Worm (Caenorhabditis elegans) whole organism, late embryonic: ENCODE results near the gene srx-23.

Experiments used
- ceh-9 ChIP-seq: sonication (generic microtip); optimal IDR thresholded peaks from 2 replicates; lab custom pipeline; 2016; ENCODE audit warnings: mild to moderate bottlenecking, missing genetic modification characterization, inconsistent platforms, missing compliant biosample characterization
- elt-4 ChIP-seq: sonication (generic microtip); optimal IDR thresholded peaks from 2 replicates; lab custom pipeline; 2016; ENCODE audit warnings: missing genetic modification characterization, missing compliant biosample characterization
- hlh-6 ChIP-seq: sonication (generic microtip); optimal IDR thresholded peaks from 2 replicates; lab custom pipeline; 2016; ENCODE audit warnings: missing genotype, missing genetic modification characterization, missing compliant biosample characterization
- mec-3 ChIP-seq: sonication (generic microtip); optimal IDR thresholded peaks from 2 replicates; lab custom pipeline; 2016; ENCODE audit warnings: borderline replicate concordance, missing genetic modification characterization, missing compliant biosample characterization
- nhr-11 ChIP-seq: fragments of 150-350 bp; optimal IDR thresholded peaks from 2 replicates; lab custom pipeline; 2014; ENCODE audit warnings: missing biosample characterization, missing genetic modification characterization
- pqm-1 ChIP-seq: sonication (generic microtip); optimal IDR thresholded peaks from 2 replicates; lab custom pipeline; 2016; ENCODE audit warnings: missing genetic modification characterization, missing compliant biosample characterization
- sdc-2 ChIP-seq: sonication (generic microtip); optimal IDR thresholded peaks from 2 replicates; lab custom pipeline; 2016; ENCODE audit warnings: missing genotype, missing genetic modification characterization, missing compliant biosample characterization
- unc-55 ChIP-seq: sonication (generic microtip); optimal IDR thresholded peaks from 2 replicates; lab custom pipeline; 2017; ENCODE audit warnings: missing biosample characterization, missing genetic modification reagents, missing genetic modification characterization

DNA sequence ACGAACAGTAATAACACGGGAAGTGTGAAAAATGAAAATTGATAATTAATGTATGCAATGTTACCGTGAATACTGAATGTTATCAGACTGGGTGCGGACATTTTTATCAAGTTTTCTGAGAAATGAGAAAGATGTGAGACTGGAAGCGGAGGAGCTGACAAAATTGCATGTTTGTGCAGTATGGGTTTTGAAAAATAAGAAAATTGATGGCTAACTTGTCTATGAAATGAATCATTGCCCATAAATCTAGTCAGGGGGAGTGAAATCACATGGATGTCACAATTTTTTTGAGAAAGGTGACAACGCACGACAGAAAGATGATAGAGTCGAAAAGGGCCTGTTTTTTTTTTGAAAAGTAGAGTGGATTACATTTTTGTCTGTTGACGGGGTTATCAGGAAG lies 10.8 kb upstream of the srx-23 start, which contains the start of gene sru-24:
- TF ChIP-seq nhr-11 (tag; lab: Kevin White, UChicago) (no peak), ceh-9 (no peak), mec-3 (tag; lab: Kevin White, UChicago) (no peak), pqm-1 (tag; lab: Kevin White, UChicago) (no peak), unc-55 (GFP tag; lab: Kevin White, UChicago) (no peak), sdc-2 (tag; lab: Kevin White, UChicago) (no peak), hlh-6 (tag; lab: Kevin White, UChicago) (no peak), elt-4 (no peak)
